Fruit fly (Drosophila melanogaster) whole organism, embryonic: ENCODE data around the gene Snr1.

Experiments
- Adf1 ChIP-seq: fragments of 200-800 bp; sonication (Bioruptor generic); IDR thresholded peaks from 2 replicates; pipeline ENCODE4 v1.3.6; 2022; ENCODE audit warnings: missing biosample characterization, missing genetic modification characterization
- Atf6 ChIP-seq: fragments of 200-800 bp; sonication (Bioruptor generic); IDR thresholded peaks from 2 replicates; pipeline ENCODE4 v1.3.6; 2022; ENCODE audit warnings: missing biosample characterization, missing genetic modification characterization
- Awh ChIP-seq: fragments of 200-800 bp; sonication (Bioruptor generic); IDR thresholded peaks from 2 replicates; pipeline ENCODE4, ENCODE4 v1.3.6; 2022; ENCODE audit warnings: missing biosample characterization, missing genetic modification characterization
- CG10366 ChIP-seq: fragments of 200-800 bp; sonication (Bioruptor generic); IDR thresholded peaks from 2 replicates; pipeline ENCODE4 v1.3.6; 2022; ENCODE audit warnings: missing biosample characterization, missing genetic modification characterization
- CG10654 ChIP-seq: fragments of 200-800 bp; sonication (Bioruptor generic); optimal IDR thresholded peaks from 2 replicates; lab custom pipeline; 2016; ENCODE audit warnings: missing biosample characterization, missing genetic modification characterization
- CG11560 ChIP-seq: fragments of 200-800 bp; sonication (Bioruptor generic); IDR thresholded peaks from 3 replicates; pipeline ENCODE4 v1.3.6; 2022; ENCODE audit warnings: missing biosample characterization, missing genetic modification characterization
- CG11696 ChIP-seq: fragments of 200-800 bp; sonication (Bioruptor generic); IDR thresholded peaks from 2 replicates; pipeline ENCODE4 v1.3.6; 2022; ENCODE audit warnings: missing biosample characterization, missing genetic modification characterization
- CG12659 ChIP-seq: fragments of 200-800 bp; sonication (Bioruptor generic); optimal IDR thresholded peaks from 3 replicates; lab custom pipeline; 2017; ENCODE audit warnings: mild to moderate bottlenecking, missing biosample characterization, missing genetic modification reagents, missing genetic modification characterization
- CG13624 ChIP-seq: fragments of 200-800 bp; sonication (Bioruptor generic); optimal IDR thresholded peaks from 2 replicates; lab custom pipeline; 2016; ENCODE audit warnings: missing biosample characterization, missing genetic modification characterization
- CG13894 ChIP-seq: fragments of 200-800 bp; sonication (Bioruptor generic); optimal IDR thresholded peaks from 3 replicates; lab custom pipeline; 2018; ENCODE audit warnings: missing biosample characterization, mild to moderate bottlenecking, missing genetic modification characterization, moderate library complexity
- CG15514 ChIP-seq: fragments of 200-800 bp; sonication (Bioruptor generic); optimal IDR thresholded peaks from 3 replicates; lab custom pipeline; 2017; ENCODE audit warnings: missing biosample characterization, missing genetic modification characterization, mild to moderate bottlenecking, moderate library complexity, missing genetic modification reagents
- CG15696 ChIP-seq: fragments of 200-800 bp; sonication (Bioruptor generic); optimal IDR thresholded peaks from 2 replicates; lab custom pipeline; 2019; ENCODE audit warnings: missing biosample characterization, mild to moderate bottlenecking, missing genetic modification characterization, moderate library complexity
- CG17186 ChIP-seq: fragments of 200-800 bp; sonication (Bioruptor generic); optimal IDR thresholded peaks from 3 replicates; lab custom pipeline; 2017; ENCODE audit warnings: missing biosample characterization, missing genetic modification reagents, missing genetic modification characterization
- CG18619 ChIP-seq: fragments of 200-800 bp; sonication (Bioruptor generic); optimal IDR thresholded peaks from 3 replicates; lab custom pipeline; 2017; ENCODE audit warnings: missing biosample characterization, mild to moderate bottlenecking, missing genetic modification characterization
- CG2889 ChIP-seq: fragments of 200-800 bp; sonication (Bioruptor generic); IDR thresholded peaks from 3 replicates; pipeline ENCODE4 v1.3.6; 2022; ENCODE audit warnings: missing biosample characterization, missing genetic modification characterization
- CG30431 ChIP-seq: fragments of 200-800 bp; sonication (Bioruptor generic); optimal IDR thresholded peaks from 2 replicates; lab custom pipeline; 2017; ENCODE audit warnings: missing biosample characterization, missing genetic modification characterization
- CG5180 ChIP-seq: fragments of 200-800 bp; sonication (Bioruptor generic); optimal IDR thresholded peaks from 3 replicates; lab custom pipeline; 2017; ENCODE audit warnings: missing biosample characterization, missing genetic modification characterization, mild to moderate bottlenecking, moderate library complexity, missing genetic modification reagents
- CG7786 ChIP-seq: fragments of 200-800 bp; sonication (Bioruptor generic); optimal IDR thresholded peaks from 2 replicates; lab custom pipeline; 2016; ENCODE audit warnings: missing biosample characterization, missing genetic modification characterization
- D19A ChIP-seq: fragments of 200-800 bp; optimal IDR thresholded peaks from 3 replicates; lab custom pipeline; 2019; ENCODE audit warnings: missing biosample characterization, mild to moderate bottlenecking, missing genetic modification characterization, moderate library complexity
- D19B ChIP-seq: fragments of 200-800 bp; sonication (Bioruptor generic); optimal IDR thresholded peaks from 2 replicates; lab custom pipeline; 2017; ENCODE audit warnings: missing biosample characterization, mild to moderate bottlenecking, missing genetic modification characterization
- Deaf1 ChIP-seq: fragments of 200-800 bp; optimal IDR thresholded peaks from 3 replicates; lab custom pipeline; 2019; ENCODE audit warnings: missing biosample characterization, mild to moderate bottlenecking, missing genetic modification characterization, moderate library complexity
- Dp ChIP-seq: fragments of 200-800 bp; sonication (Bioruptor generic); optimal IDR thresholded peaks from 2 replicates; lab custom pipeline; 2018; ENCODE audit warnings: missing biosample characterization, mild to moderate bottlenecking, missing genetic modification characterization, moderate library complexity
- Hey ChIP-seq: fragments of 200-800 bp; sonication (Bioruptor generic); optimal IDR thresholded peaks from 3 replicates; lab custom pipeline; 2018; ENCODE audit warnings: missing biosample characterization, mild to moderate bottlenecking, missing genetic modification characterization
- Hr39 ChIP-seq: fragments of >200 bp; optimal IDR thresholded peaks from 2 replicates; lab custom pipeline; 2017
- MBD-R2 ChIP-seq: fragments of 200-800 bp; sonication (Bioruptor generic); IDR thresholded peaks from 2 replicates; pipeline ENCODE4 v1.3.6; 2022; ENCODE audit warnings: missing biosample characterization, missing genetic modification characterization
- Mad ChIP-seq: fragments of 200-800 bp; sonication (Bioruptor generic); optimal IDR thresholded peaks from 2 replicates; lab custom pipeline; 2016; ENCODE audit warnings: missing biosample characterization, missing genetic modification characterization
- Myb ChIP-seq: fragments of 200-800 bp; sonication (Bioruptor generic); optimal IDR thresholded peaks from 2 replicates; lab custom pipeline; 2016; ENCODE audit warnings: missing biosample characterization, missing genetic modification characterization
- NC2β ChIP-seq: fragments of 200-800 bp; sonication (Bioruptor generic); optimal IDR thresholded peaks from 2 replicates; lab custom pipeline; 2016; ENCODE audit warnings: missing biosample characterization, missing genetic modification characterization
- Pdp1 ChIP-seq, 2 experiments: fragments of 200-800 bp; sonication (Bioruptor generic); optimal IDR thresholded peaks; 3 replicates each; lab custom pipeline; 2016; ENCODE audit warnings: missing biosample characterization in 2 of 2, missing genetic modification characterization in 2 of 2, mild to moderate bottlenecking in 1 of 2, moderate library complexity in 1 of 2
- Sin3A ChIP-seq: fragments of >200 bp; optimal IDR thresholded peaks from 2 replicates; lab custom pipeline; 2018
- abd-A ChIP-seq: fragments of 200-800 bp; sonication (Bioruptor generic); optimal IDR thresholded peaks from 3 replicates; lab custom pipeline; 2019; ENCODE audit warnings: missing biosample characterization, mild to moderate bottlenecking, missing genetic modification characterization, moderate library complexity
- bbx ChIP-seq: fragments of 200-800 bp; sonication (Bioruptor generic); IDR thresholded peaks from 2 replicates; pipeline ENCODE4 v1.3.6; 2022; ENCODE audit warnings: missing biosample characterization, missing genetic modification characterization; ENCODE audit not compliant: partially characterized antibody
- chinmo ChIP-seq: fragments of 200-800 bp; sonication (Bioruptor generic); IDR thresholded peaks from 4 replicates; pipeline ENCODE4 v1.3.6; 2022; ENCODE audit warnings: missing biosample characterization, missing genetic modification characterization; ENCODE audit not compliant: partially characterized antibody
- danr ChIP-seq: fragments of 200-800 bp; sonication (Bioruptor generic); IDR thresholded peaks from 2 replicates; pipeline ENCODE4 v1.3.6; 2022; ENCODE audit warnings: missing biosample characterization, missing genetic modification characterization
- fd102C ChIP-seq: fragments of 200-800 bp; sonication (Bioruptor generic); optimal IDR thresholded peaks from 2 replicates; lab custom pipeline; 2018; ENCODE audit warnings: missing biosample characterization, mild to moderate bottlenecking, missing genetic modification characterization, moderate library complexity
- gt ChIP-seq: fragments of 200-800 bp; sonication (Bioruptor generic); IDR thresholded peaks from 2 replicates; pipeline ENCODE4 v1.3.6; 2022; ENCODE audit warnings: missing biosample characterization, missing genetic modification characterization
- hbn ChIP-seq: fragments of 200-800 bp; sonication (Bioruptor generic); IDR thresholded peaks from 2 replicates; pipeline ENCODE4 v1.3.6; 2022; ENCODE audit warnings: missing biosample characterization, missing genetic modification characterization; ENCODE audit not compliant: partially characterized antibody
- her ChIP-seq: fragments of 200-800 bp; sonication (Bioruptor generic); optimal IDR thresholded peaks from 2 replicates; lab custom pipeline; 2016; ENCODE audit warnings: missing biosample characterization, missing genetic modification characterization
- lmd ChIP-seq: fragments of 200-800 bp; sonication (Bioruptor generic); IDR thresholded peaks from 2 replicates; pipeline ENCODE4 v1.3.6; 2022; ENCODE audit warnings: missing biosample characterization, missing genetic modification characterization
- org-1 ChIP-seq: fragments of 200-800 bp; sonication (Bioruptor generic); optimal IDR thresholded peaks from 2 replicates; lab custom pipeline; 2017; ENCODE audit warnings: missing biosample characterization, missing genetic modification characterization
- pho ChIP-seq: fragments of 200-800 bp; sonication (Bioruptor generic); optimal IDR thresholded peaks from 2 replicates; lab custom pipeline; 2016; ENCODE audit warnings: missing biosample characterization, missing genetic modification characterization
- slbo ChIP-seq: fragments of 200-800 bp; sonication (Bioruptor generic); IDR thresholded peaks from 2 replicates; pipeline ENCODE4 v1.3.6; 2022; ENCODE audit warnings: missing biosample characterization, missing genetic modification characterization
- so ChIP-seq: fragments of 200-800 bp; sonication (Bioruptor generic); IDR thresholded peaks from 3 replicates; pipeline ENCODE4 v1.3.6; 2022; ENCODE audit warnings: missing biosample characterization, missing genetic modification characterization
- stwl ChIP-seq: fragments of 200-800 bp; sonication (Bioruptor generic); optimal IDR thresholded peaks from 3 replicates; lab custom pipeline; 2018; ENCODE audit warnings: missing biosample characterization, mild to moderate bottlenecking, missing genetic modification characterization, moderate library complexity
- tio ChIP-seq: fragments of 200-800 bp; sonication (Bioruptor generic); optimal IDR thresholded peaks from 2 replicates; lab custom pipeline; 2017; ENCODE audit warnings: missing biosample characterization, missing genetic modification characterization, inconsistent platforms
- vfl ChIP-seq: fragments of 200-800 bp; sonication (Bioruptor generic); optimal IDR thresholded peaks from 2 replicates; lab custom pipeline; 2016; ENCODE audit warnings: missing biosample characterization, missing genetic modification characterization
- vnd ChIP-seq: fragments of 200-800 bp; sonication (Bioruptor generic); IDR thresholded peaks from 3 replicates; pipeline ENCODE4 v1.3.6; 2022; ENCODE audit warnings: missing biosample characterization, missing genetic modification characterization; ENCODE audit not compliant: partially characterized antibody
- wek ChIP-seq: fragments of 200-800 bp; sonication (Bioruptor generic); optimal IDR thresholded peaks from 3 replicates; lab custom pipeline; 2018; ENCODE audit warnings: missing biosample characterization, mild to moderate bottlenecking, missing genetic modification characterization, moderate library complexity
- z ChIP-seq: fragments of 200-800 bp; sonication (Bioruptor generic); IDR thresholded peaks from 3 replicates; pipeline ENCODE4 v1.3.6; 2022; ENCODE audit warnings: missing biosample characterization, missing genetic modification characterization
- zen ChIP-seq: fragments of 200-800 bp; sonication (Bioruptor generic); optimal IDR thresholded peaks from 3 replicates; lab custom pipeline; 2018; ENCODE audit warnings: missing biosample characterization, mild to moderate bottlenecking, missing genetic modification characterization, moderate library complexity
- zfh1 ChIP-seq: fragments of 200-800 bp; sonication (Bioruptor generic); IDR thresholded peaks from 3 replicates; pipeline ENCODE4 v1.3.6; 2022; ENCODE audit warnings: missing biosample characterization, missing genetic modification characterization

Gene Snr1

DNA sequence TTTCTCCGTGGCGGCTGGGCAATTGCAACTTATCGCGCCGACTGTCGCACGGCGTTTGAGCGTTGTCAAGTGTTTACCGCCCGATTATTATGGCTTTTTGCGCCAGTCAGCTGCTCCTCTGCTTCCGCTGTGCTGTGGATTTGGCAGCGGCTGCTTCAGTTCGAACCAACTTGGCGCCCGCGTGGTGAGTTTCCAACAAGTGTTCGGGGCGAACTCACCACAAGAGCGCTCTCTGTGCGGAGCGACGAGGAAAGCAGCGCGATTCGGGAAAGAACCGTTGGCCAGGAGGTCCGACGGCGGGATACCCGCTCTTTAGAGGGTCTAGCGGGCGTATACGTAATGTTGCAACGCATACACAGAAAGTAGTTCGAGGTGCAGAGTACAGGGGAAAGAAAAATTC, 31.9 kb downstream of the Snr1 start, which contains the start of gene NKCC (continued):
- TF ChIP-seq Dp (peak; percentile 10), D19B (peak; percentile 27), Awh (GFP tag; lab: Robert Waterston, UW) (no peak), lmd (no peak), zfh1 (GFP tag; lab: Robert Waterston, UW) (0 out of 3 replicates have a peak, but pooled peaks have one; percentile 12), vfl (GFP tag; lab: Kevin White, UChicago) (no peak), her (GFP tag; lab: Kevin White, UChicago) (no peak), Deaf1 (tag; lab: Kevin White, UChicago) (peak; percentile 80), Myb (GFP tag; lab: Kevin White, UChicago) (peak; percentile 1), CG15514 (GFP tag; lab: Kevin White, UChicago) (peak; percentile 25), Adf1 (GFP tag; lab: Robert Waterston, UW) (peak; percentile 57), vnd (0 out of 3 replicates have a peak, but pooled peaks have one; percentile 15), CG12659 (GFP tag; lab: Kevin White, UChicago) (no peak), CG10654 (GFP tag; lab: Kevin White, UChicago) (no peak), CG13894 (tag; lab: Kevin White, UChicago) (peak; percentile 13), pho (GFP tag; lab: Kevin White, UChicago) (no peak), MBD-R2 (GFP tag; lab: Robert Waterston, UW) (0 out of 2 replicates have a peak, but pooled peaks have one; percentile 18), tio (GFP tag; lab: Kevin White, UChicago) (no peak), CG30431 (GFP tag; lab: Kevin White, UChicago) (no peak)

DNA sequence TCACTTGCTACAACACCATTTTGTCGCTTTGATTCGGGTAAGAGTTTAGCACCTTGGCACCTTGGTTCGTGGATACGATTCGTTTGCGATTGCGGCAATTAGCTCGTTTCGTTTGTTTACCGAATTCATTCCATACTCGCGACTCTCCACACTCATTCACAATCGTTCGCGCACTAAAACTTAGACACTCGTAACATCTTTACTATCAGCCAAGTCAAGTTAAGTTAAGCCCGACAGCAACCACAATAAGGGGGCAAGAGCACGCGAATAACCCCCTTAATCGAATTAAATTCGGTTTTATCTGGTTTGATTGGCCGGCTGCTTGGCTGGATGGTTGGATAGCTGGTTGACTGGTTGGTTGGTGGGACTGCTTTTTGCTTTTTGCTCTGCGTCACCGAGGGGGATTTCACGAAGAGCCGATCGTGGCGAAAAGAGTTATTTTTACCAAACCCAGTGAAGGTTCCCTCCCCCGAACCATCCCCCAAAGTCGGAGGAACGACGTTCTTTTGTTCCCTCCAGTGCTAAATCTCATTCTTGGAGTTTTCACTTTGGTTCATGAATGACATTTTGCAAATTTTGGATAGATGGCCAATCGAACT, 33.2 kb downstream of the Snr1 start:
- TF ChIP-seq CG5180 = peak; percentile 81
- TF ChIP-seq stwl (tag; lab: Kevin White, UChicago) = no peak
- TF ChIP-seq NC2β (GFP tag; lab: Kevin White, UChicago) = no peak
- no peak for TF ChIP-seq so (GFP tag; lab: Robert Waterston, UW)
- no peak for TF ChIP-seq CG18619 (GFP tag; lab: Kevin White, UChicago)
- TF ChIP-seq slbo (GFP tag; lab: Robert Waterston, UW) = no peak
- no peak for TF ChIP-seq danr (GFP tag; lab: Robert Waterston, UW)
- no peak for TF ChIP-seq hbn
- peak; percentile 99 for TF ChIP-seq Hey (tag; lab: Kevin White, UChicago)
- TF ChIP-seq CG15696 (tag; lab: Kevin White, UChicago) = no peak
- TF ChIP-seq z (GFP tag; lab: Robert Waterston, UW) = no peak
- TF ChIP-seq abd-A (tag; lab: Kevin White, UChicago) = no peak
- TF ChIP-seq wek = no peak
- TF ChIP-seq Pdp1 (GFP tag; optimal IDR thresholded peaks at IDR 0.05; lab: Kevin White, UChicago) = no peak
- no peak for TF ChIP-seq CG17186
- no peak for TF ChIP-seq Atf6
- TF ChIP-seq gt (GFP tag; lab: Robert Waterston, UW) = no peak
- TF ChIP-seq CG10366 (GFP tag; lab: Robert Waterston, UW) = no peak
- no peak for TF ChIP-seq CG7786 (GFP tag; lab: Kevin White, UChicago)
- TF ChIP-seq Mad = no peak
- TF ChIP-seq Hr39 (lab: Kevin White, UChicago) = no peak
- TF ChIP-seq zen = no peak
- TF ChIP-seq chinmo (GFP tag; lab: Robert Waterston, UW) = 0 out of 4 replicates have a peak, but pooled peaks have one; percentile 73
- TF ChIP-seq CG11560 (tag; lab: Robert Waterston, UW) = no peak
- TF ChIP-seq CG2889 (GFP tag; lab: Robert Waterston, UW) = no peak
- TF ChIP-seq CG11696 (GFP tag; lab: Robert Waterston, UW) = no peak
- TF ChIP-seq Sin3A (lab: Kevin White, UChicago) = no peak
- TF ChIP-seq org-1 = no peak
- no peak for TF ChIP-seq CG13624 (GFP tag; lab: Kevin White, UChicago)
- TF ChIP-seq D19A (tag; lab: Kevin White, UChicago) = no peak
- TF ChIP-seq bbx (GFP tag; lab: Robert Waterston, UW) = no peak
- no peak for TF ChIP-seq fd102C
